Fruit fly (Drosophila melanogaster) whole organism, wandering third instar larva: ENCODE results near the gene CG17272.

ENCODE experiments used
- Abd-B ChIP-seq: fragments of >200 bp; optimal IDR thresholded peaks from 2 replicates; lab custom pipeline; 2017; ENCODE audit warnings: missing biosample characterization, missing genetic modification characterization
- CG32264 ChIP-seq: fragments of 200-800 bp; sonication (Bioruptor generic); optimal IDR thresholded peaks from 2 replicates; lab custom pipeline; 2016; ENCODE audit warnings: missing biosample characterization, missing genetic modification characterization
- CG9705 ChIP-seq: fragments of 200-800 bp; sonication (Bioruptor generic); optimal IDR thresholded peaks from 2 replicates; lab custom pipeline; 2018; ENCODE audit warnings: missing biosample characterization, mild to moderate bottlenecking, missing genetic modification characterization
- CrebA ChIP-seq: fragments of 200-800 bp; sonication (Bioruptor generic); optimal IDR thresholded peaks from 2 replicates; lab custom pipeline; 2016; ENCODE audit warnings: missing biosample characterization, mild to moderate bottlenecking, missing genetic modification characterization, borderline replicate concordance
- Dfd ChIP-seq: fragments of >200 bp; optimal IDR thresholded peaks from 2 replicates; lab custom pipeline; 2017; ENCODE audit warnings: missing biosample characterization, missing genetic modification characterization
- Dif ChIP-seq: fragments of 200-275, 200-300 bp; sonication (Bioruptor generic); optimal IDR thresholded peaks from 2 replicates; lab custom pipeline; 2018; ENCODE audit warnings: missing biosample characterization, missing genetic modification characterization; ENCODE audit not compliant: partially characterized antibody
- GATAd ChIP-seq: sonication (Bioruptor generic); optimal IDR thresholded peaks from 2 replicates; lab custom pipeline; 2016; ENCODE audit warnings: missing biosample characterization, missing genetic modification characterization
- HLH106 ChIP-seq: fragments of 200-800 bp; optimal IDR thresholded peaks from 3 replicates; lab custom pipeline; 2019; ENCODE audit warnings: missing biosample characterization, mild to moderate bottlenecking, missing genetic modification characterization, moderate library complexity
- Hnf4 ChIP-seq: fragments of 200-800 bp; sonication (Bioruptor generic); optimal IDR thresholded peaks from 2 replicates; lab custom pipeline; 2016; ENCODE audit warnings: missing biosample characterization, mild to moderate bottlenecking, missing genetic modification characterization
- Hr78 ChIP-seq: fragments of >200 bp; optimal IDR thresholded peaks from 2 replicates; lab custom pipeline; 2017; ENCODE audit warnings: missing biosample characterization, missing genetic modification characterization
- Hr83 ChIP-seq: fragments of 200-300 bp; sonication (Bioruptor generic); optimal IDR thresholded peaks from 2 replicates; lab custom pipeline; 2016; ENCODE audit warnings: missing biosample characterization, mild to moderate bottlenecking, missing genetic modification characterization, moderate library complexity; ENCODE audit not compliant: poor library complexity, severe bottlenecking
- Jra ChIP-seq: sonication (Bioruptor generic); optimal IDR thresholded peaks from 2 replicates; lab custom pipeline; 2016; ENCODE audit warnings: missing biosample characterization, missing genetic modification characterization
- Mio ChIP-seq: sonication (Bioruptor generic); optimal IDR thresholded peaks from 2 replicates; lab custom pipeline; 2016; ENCODE audit warnings: missing biosample characterization, missing genetic modification characterization
- Myc ChIP-seq: fragments of >200 bp; optimal IDR thresholded peaks from 2 replicates; lab custom pipeline; 2017
- N ChIP-seq: fragments of >200 bp; optimal IDR thresholded peaks from 2 replicates; lab custom pipeline; 2018; ENCODE audit warnings: missing biosample characterization, missing external identifiers, missing genetic modification characterization
- OdsH ChIP-seq: fragments of 200-800 bp; sonication (Bioruptor generic); optimal IDR thresholded peaks from 2 replicates; lab custom pipeline; 2016; ENCODE audit warnings: missing biosample characterization, mild to moderate bottlenecking, missing genetic modification characterization
- Rel ChIP-seq, 2 experiments: fragments of 200-800 bp; sonication (Bioruptor generic) in 1 of 2; optimal IDR thresholded peaks; 2 replicates in 1 of 2; 3 replicates in 1 of 2; lab custom pipeline; 2016 to 2019; ENCODE audit warnings: mild to moderate bottlenecking in 2 of 2, missing biosample characterization in 2 of 2, missing genetic modification characterization in 2 of 2, moderate library complexity in 1 of 2
- Sp1 ChIP-seq: fragments of 200-800 bp; sonication (Bioruptor generic); optimal IDR thresholded peaks from 3 replicates; lab custom pipeline; 2019; ENCODE audit warnings: missing biosample characterization, mild to moderate bottlenecking, missing genetic modification characterization, moderate library complexity
- Vsx2 ChIP-seq: fragments of 200-300, 225-300 bp; sonication (Bioruptor generic); optimal IDR thresholded peaks from 2 replicates; lab custom pipeline; 2018; ENCODE audit warnings: missing biosample characterization, missing genetic modification characterization; ENCODE audit not compliant: partially characterized antibody
- br ChIP-seq: fragments of 200-800 bp; sonication (Bioruptor generic); optimal IDR thresholded peaks from 2 replicates; lab custom pipeline; 2016; ENCODE audit warnings: missing biosample characterization, missing genetic modification characterization
- brk ChIP-seq: fragments of 200-800 bp; sonication (Bioruptor generic); optimal IDR thresholded peaks from 2 replicates; lab custom pipeline; 2016; ENCODE audit warnings: missing biosample characterization, mild to moderate bottlenecking, missing genetic modification characterization
- dl ChIP-seq, 2 experiments: fragments of 175-275, 200-275 bp in 1 of 2; fragments of 200-275 bp in 1 of 2; sonication (Bioruptor generic); optimal IDR thresholded peaks; lab custom pipeline; 2018; ENCODE audit warnings: mild to moderate bottlenecking in 2 of 2, missing biosample characterization in 2 of 2, missing genetic modification characterization in 2 of 2, moderate library complexity in 2 of 2; ENCODE audit not compliant: partially characterized antibody in 2 of 2, insufficient read depth in 1 of 2
- dmrt93B ChIP-seq: fragments of 200-800 bp; sonication (Bioruptor generic); optimal IDR thresholded peaks from 2 replicates; lab custom pipeline; 2018; ENCODE audit warnings: missing biosample characterization, mild to moderate bottlenecking, missing genetic modification characterization
- dsf ChIP-seq: sonication (Bioruptor generic); optimal IDR thresholded peaks from 2 replicates; lab custom pipeline; 2016; ENCODE audit warnings: missing biosample characterization, missing genetic modification characterization, borderline replicate concordance
- ey ChIP-seq: fragments of 200-800 bp; sonication (Bioruptor generic); optimal IDR thresholded peaks from 2 replicates; lab custom pipeline; 2016; ENCODE audit warnings: missing biosample characterization, missing genetic modification characterization
- foxo ChIP-seq, 2 experiments: fragments of 200-800 bp; sonication (Bioruptor generic); optimal IDR thresholded peaks; 2 replicates in 1 of 2; 3 replicates in 1 of 2; lab custom pipeline; 2016 to 2017; ENCODE audit warnings: missing biosample characterization in 2 of 2, missing genetic modification characterization in 2 of 2
- fru ChIP-seq: fragments of 200-800 bp; sonication (Bioruptor generic); optimal IDR thresholded peaks from 3 replicates; lab custom pipeline; 2016; ENCODE audit warnings: missing biosample characterization, mild to moderate bottlenecking, missing genetic modification characterization
- h ChIP-seq: fragments of 200-800 bp; sonication (Bioruptor generic); optimal IDR thresholded peaks from 3 replicates; lab custom pipeline; 2016; ENCODE audit warnings: missing biosample characterization, mild to moderate bottlenecking, missing genetic modification characterization
- jim ChIP-seq: fragments of 175-275, 200-325 bp; sonication (Bioruptor generic); optimal IDR thresholded peaks from 2 replicates; lab custom pipeline; 2016; ENCODE audit warnings: missing biosample characterization, mild to moderate bottlenecking, missing genetic modification characterization
- lola ChIP-seq: fragments of >200 bp; optimal IDR thresholded peaks from 2 replicates; lab custom pipeline; 2017; ENCODE audit warnings: missing biosample characterization, missing genetic modification characterization
- pan ChIP-seq: fragments of >200 bp; optimal IDR thresholded peaks from 2 replicates; lab custom pipeline; 2017
- psq ChIP-seq: fragments of 200-800 bp; sonication (Bioruptor generic); optimal IDR thresholded peaks from 3 replicates; lab custom pipeline; 2017; ENCODE audit warnings: missing biosample characterization, mild to moderate bottlenecking, missing genetic modification characterization, moderate library complexity
- rgr ChIP-seq: fragments of 200-800 bp; sonication (Bioruptor generic); optimal IDR thresholded peaks from 3 replicates; lab custom pipeline; 2016; ENCODE audit warnings: missing biosample characterization, mild to moderate bottlenecking, missing genetic modification characterization
- sage ChIP-seq: fragments of 200-800 bp; sonication (Bioruptor generic); optimal IDR thresholded peaks from 2 replicates; lab custom pipeline; 2016; ENCODE audit warnings: missing biosample characterization, mild to moderate bottlenecking, missing genetic modification characterization
- sv ChIP-seq: fragments of 200-800 bp; sonication (Bioruptor generic); optimal IDR thresholded peaks from 3 replicates; lab custom pipeline; 2016; ENCODE audit warnings: missing biosample characterization, missing genetic modification characterization
- tai ChIP-seq: sonication (Bioruptor generic); optimal IDR thresholded peaks from 2 replicates; lab custom pipeline; 2016; ENCODE audit warnings: missing biosample characterization, missing genetic modification characterization
- usp ChIP-seq: fragments of >200 bp; optimal IDR thresholded peaks from 2 replicates; lab custom pipeline; 2017; ENCODE audit warnings: missing biosample characterization, missing genetic modification characterization
- woc ChIP-seq: sonication (Bioruptor generic); optimal IDR thresholded peaks from 2 replicates; lab custom pipeline; 2016; ENCODE audit warnings: missing biosample characterization, mild to moderate bottlenecking, missing genetic modification characterization

The CG17272 gene

dm6 chr3R:20779545-20779944 lies 44.5 kb downstream of the CG17272 start:
- TF ChIP-seq fru (GFP tag; lab: Kevin White, UChicago) (no peak), brk (GFP tag; lab: Kevin White, UChicago) (no peak), sv (no peak), CrebA (no peak), woc (no peak), Hr78 (GFP tag; lab: Kevin White, UChicago) (no peak), rgr (GFP tag; lab: Kevin White, UChicago) (no peak), Rel (GFP tag; optimal IDR thresholded peaks at IDR 0.05; lab: Kevin White, UChicago) (no peak), Rel (tag; optimal IDR thresholded peaks at IDR 0.05; lab: Kevin White, UChicago) (no peak), Hr83 (GFP tag; lab: Kevin White, UChicago) (no peak)

DNA sequence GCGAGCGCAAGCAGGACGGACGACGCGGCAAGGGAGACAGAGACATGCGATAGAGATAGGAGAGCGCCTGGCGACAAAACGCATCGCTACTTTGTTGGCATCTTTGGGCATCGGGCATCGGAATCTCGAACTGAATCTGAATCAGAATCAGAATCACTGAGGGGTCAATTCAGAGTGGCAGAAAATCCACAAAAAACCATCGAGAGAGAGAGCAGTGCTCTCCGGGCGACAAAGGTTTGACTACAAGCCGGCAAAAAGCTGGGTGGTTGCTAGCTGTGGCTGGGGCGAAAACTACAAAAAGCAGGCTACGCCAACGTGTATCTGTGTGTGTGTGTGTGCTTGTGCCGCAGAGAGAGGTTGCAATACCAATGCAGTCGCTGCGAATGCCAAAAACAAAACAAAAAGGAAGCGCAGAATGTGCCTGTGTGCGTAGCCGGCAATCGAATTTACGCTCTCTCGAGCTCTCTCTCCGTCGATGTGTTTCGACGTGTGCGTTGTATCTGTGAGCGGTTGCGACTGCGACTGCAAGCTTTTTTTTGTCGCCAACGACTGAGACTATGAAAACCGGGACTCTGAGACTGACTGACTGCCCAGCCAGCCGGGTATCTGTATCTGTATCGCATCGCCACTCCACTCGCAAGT lies 45.6 kb downstream of the CG17272 start:
- TF ChIP-seq N (GFP tag; lab: Kevin White, UChicago) = peak; percentile 91
- TF ChIP-seq Jra (GFP tag; lab: Kevin White, UChicago) = peak; percentile 75
- peak; percentile 79 for TF ChIP-seq Abd-B (GFP tag; lab: Kevin White, UChicago)
- TF ChIP-seq tai = no peak
- peak; percentile 45 for TF ChIP-seq Hr78 (GFP tag; lab: Kevin White, UChicago)
- no peak for TF ChIP-seq Myc (lab: Kevin White, UChicago)
- TF ChIP-seq Vsx2 (GFP tag; lab: Kevin White, UChicago) = peak; percentile 69
- peak; percentile 81 for TF ChIP-seq h (GFP tag; lab: Kevin White, UChicago)
- no peak for TF ChIP-seq lola (GFP tag; lab: Kevin White, UChicago)
- TF ChIP-seq ey = no peak
- TF ChIP-seq Hr83 (GFP tag; lab: Kevin White, UChicago) = peak; percentile 88
- peak; percentile 39 for TF ChIP-seq dsf (GFP tag; lab: Kevin White, UChicago)
- TF ChIP-seq Rel (GFP tag; optimal IDR thresholded peaks at IDR 0.05; lab: Kevin White, UChicago) = peak; percentile 99
- peak; percentile 80 for TF ChIP-seq Rel (tag; optimal IDR thresholded peaks at IDR 0.05; lab: Kevin White, UChicago)
- TF ChIP-seq Mio (GFP tag; lab: Kevin White, UChicago) = no peak
- peak; percentile 60 for TF ChIP-seq br (GFP tag; lab: Kevin White, UChicago)
- TF ChIP-seq pan (lab: Kevin White, UChicago) = no peak
- no peak for TF ChIP-seq usp (GFP tag; lab: Kevin White, UChicago)
- peak; percentile 92 for TF ChIP-seq jim
- TF ChIP-seq dl (GFP tag; optimal IDR thresholded peaks at IDR 0.05; lab: Kevin White, UChicago; ENCODE audit: insufficient read depth in 1 of 2, partially characterized antibody in 2 of 2) = peak; percentile 51 to 72
- peak; percentile 23 to 96 for TF ChIP-seq foxo (GFP tag; optimal IDR thresholded peaks at IDR 0.05; lab: Kevin White, UChicago)
- peak; percentile 92 for TF ChIP-seq brk (GFP tag; lab: Kevin White, UChicago)
- TF ChIP-seq Sp1 = peak; percentile 93
- TF ChIP-seq sage = peak; percentile 94
- TF ChIP-seq sv = no peak
- no peak for TF ChIP-seq Dfd (GFP tag; lab: Kevin White, UChicago)
- TF ChIP-seq CrebA = peak; percentile 98
- TF ChIP-seq CG9705 (GFP tag; lab: Kevin White, UChicago) = peak; percentile 29
- peak; percentile 44 for TF ChIP-seq fru (GFP tag; lab: Kevin White, UChicago)
- TF ChIP-seq psq (GFP tag; lab: Kevin White, UChicago) = peak; percentile 78
- no peak for TF ChIP-seq GATAd (GFP tag; lab: Kevin White, UChicago)
- TF ChIP-seq Dif (GFP tag; lab: Kevin White, UChicago) = peak; percentile 82
- TF ChIP-seq woc = peak; percentile 67
- TF ChIP-seq Hnf4 = peak; percentile 80
- peak; percentile 37 for TF ChIP-seq OdsH
- peak; percentile 85 for TF ChIP-seq CG32264
- TF ChIP-seq dmrt93B = no peak
- TF ChIP-seq rgr (GFP tag; lab: Kevin White, UChicago) = peak; percentile 59
- peak; percentile 25 for TF ChIP-seq HLH106 (tag; lab: Kevin White, UChicago)
